Worm (Caenorhabditis elegans) whole organism, L4 larva: ENCODE measurements around the gene osm-9.

Source experiments
- F44E2.7 ChIP-seq: fragments of 200-800 bp; sonication (Bioruptor generic); IDR thresholded peaks from 2 replicates; pipeline ENCODE4 v2.1.2; 2022; ENCODE audit warnings: missing genetic modification characterization, missing compliant biosample characterization
- F49E8.2 ChIP-seq: sonication (generic microtip); optimal IDR thresholded peaks from 2 replicates; lab custom pipeline; 2016; ENCODE audit warnings: missing compliant biosample characterization, mild to moderate bottlenecking, missing genetic modification characterization, borderline replicate concordance
- Y48G9A.11 ChIP-seq: fragments of 200-800 bp; sonication (Bioruptor generic); IDR thresholded peaks from 2 replicates; pipeline ENCODE4 v1.3.6; 2022; ENCODE audit warnings: missing genetic modification reagents, missing genetic modification characterization, missing compliant biosample characterization
- aha-1 ChIP-seq: fragments of 150-350 bp; peaks from one replicate; lab custom pipeline; 2014; ENCODE audit warnings: missing biosample characterization, missing genetic modification characterization
- aly-2 ChIP-seq: sonication (generic microtip); optimal IDR thresholded peaks from 2 replicates; lab custom pipeline; 2018; ENCODE audit warnings: missing biosample characterization, missing genetic modification characterization
- ama-1 ChIP-seq: fragments of 150-350 bp; optimal IDR thresholded peaks from 2 replicates; lab custom pipeline; 2014; ENCODE audit warnings: inconsistent platforms, mixed read lengths
- arid-1 ChIP-seq: fragments of 200-800 bp; sonication (Bioruptor generic); conservative IDR thresholded peaks from 2 replicates; pipeline ENCODE4 v1.3.6; 2022; ENCODE audit warnings: missing genetic modification reagents, missing genetic modification characterization, missing compliant biosample characterization
- ceh-28 ChIP-seq: fragments of 150-350 bp; optimal IDR thresholded peaks from 2 replicates; lab custom pipeline; 2014; ENCODE audit warnings: missing biosample characterization, missing genetic modification reagents, missing genetic modification characterization
- ceh-82 ChIP-seq: sonication (generic microtip); optimal IDR thresholded peaks from 2 replicates; lab custom pipeline; 2017; ENCODE audit warnings: missing biosample characterization, missing genetic modification characterization
- ctbp-1 ChIP-seq: fragments of 200-800 bp; sonication (Bioruptor generic); IDR thresholded peaks from 2 replicates; pipeline ENCODE4 v1.3.6; 2022; ENCODE audit warnings: missing genetic modification reagents, missing genetic modification characterization, missing compliant biosample characterization
- dmd-6 ChIP-seq: fragments of 200-800 bp; sonication (Bioruptor generic); IDR thresholded peaks from 2 replicates; pipeline ENCODE4 v1.3.6; 2022; ENCODE audit warnings: missing genetic modification reagents, missing genetic modification characterization, missing compliant biosample characterization
- dpl-1 ChIP-seq: fragments of 150-350 bp; optimal IDR thresholded peaks from 2 replicates; lab custom pipeline; 2014; ENCODE audit warnings: missing biosample characterization, missing genetic modification reagents, missing genetic modification characterization
- duxl-1 ChIP-seq: sonication (generic microtip); optimal IDR thresholded peaks from 2 replicates; lab custom pipeline; 2016; ENCODE audit warnings: mild to moderate bottlenecking, missing genetic modification characterization, moderate library complexity, missing compliant biosample characterization; ENCODE audit not compliant: poor library complexity
- fkh-10 ChIP-seq: fragments of 150-350 bp; optimal IDR thresholded peaks from 2 replicates; lab custom pipeline; 2014; ENCODE audit warnings: missing biosample characterization, missing genetic modification reagents, missing genetic modification characterization
- hmg-1.1 ChIP-seq: fragments of 200-800 bp; sonication (Bioruptor generic); IDR thresholded peaks from 2 replicates; pipeline ENCODE4 v1.3.6; 2022; ENCODE audit warnings: missing genetic modification reagents, missing genetic modification characterization, missing compliant biosample characterization
- lin-1 ChIP-seq: fragments of 200-800 bp; sonication (Bioruptor generic); IDR thresholded peaks from 2 replicates; pipeline ENCODE4 v1.3.6; 2022; ENCODE audit warnings: missing genetic modification reagents, missing genetic modification characterization, missing compliant biosample characterization
- lin-38 ChIP-seq: fragments of 200-800 bp; sonication (Bioruptor generic); IDR thresholded peaks from 2 replicates; pipeline ENCODE4 v1.3.6; 2022; ENCODE audit warnings: missing genetic modification reagents, missing genetic modification characterization, missing compliant biosample characterization
- lsy-2 ChIP-seq, 2 experiments: fragments of 150-350 bp in 1 of 2; sonication (generic microtip) in 1 of 2; optimal IDR thresholded peaks; 2 replicates each; lab custom pipeline; 2014 to 2017; ENCODE audit warnings: missing biosample characterization in 2 of 2, missing genetic modification characterization in 2 of 2
- mdl-1 ChIP-seq, 2 experiments: fragments of 150-350 bp in 1 of 2; sonication (generic microtip) in 1 of 2; optimal IDR thresholded peaks; 2 replicates each; lab custom pipeline; 2014 to 2017; ENCODE audit warnings: missing biosample characterization in 2 of 2, missing genetic modification characterization in 2 of 2
- mes-2 ChIP-seq: sonication (generic microtip); optimal IDR thresholded peaks from 2 replicates; lab custom pipeline; 2016; ENCODE audit warnings: missing genotype, mild to moderate bottlenecking, missing genetic modification characterization, missing compliant biosample characterization; ENCODE audit not compliant: poor library complexity, severe bottlenecking
- mxl-3 ChIP-seq: fragments of 200-800 bp; sonication (Bioruptor generic); optimal IDR thresholded peaks from 2 replicates; lab custom pipeline; 2018; ENCODE audit warnings: mild to moderate bottlenecking, missing genetic modification characterization, missing compliant biosample characterization
- php-3 ChIP-seq: fragments of 200-800 bp; sonication (Bioruptor generic); IDR thresholded peaks from 2 replicates; pipeline ENCODE4 v1.3.6; 2022; ENCODE audit warnings: missing genetic modification reagents, missing genetic modification characterization, missing compliant biosample characterization
- pqm-1 ChIP-seq: sonication (generic microtip); optimal IDR thresholded peaks from 2 replicates; lab custom pipeline; 2017; ENCODE audit warnings: missing biosample characterization, missing genetic modification characterization
- saeg-2 ChIP-seq: fragments of 200-800 bp; sonication (Bioruptor generic); IDR thresholded peaks from 2 replicates; pipeline ENCODE4 v1.3.6; 2022; ENCODE audit warnings: missing genetic modification reagents, missing genetic modification characterization, missing compliant biosample characterization
- skn-1 ChIP-seq: fragments of 150-350 bp; optimal IDR thresholded peaks from 2 replicates; lab custom pipeline; 2014; ENCODE audit warnings: missing biosample characterization, missing genetic modification characterization
- snpc-1.2 ChIP-seq: fragments of 200-800 bp; sonication (Bioruptor generic); IDR thresholded peaks from 2 replicates; pipeline ENCODE4 v1.3.6; 2022; ENCODE audit warnings: missing genetic modification reagents, missing genetic modification characterization, missing compliant biosample characterization
- spr-3 ChIP-seq: fragments of 200-800 bp; sonication (Bioruptor generic); optimal IDR thresholded peaks from 2 replicates; lab custom pipeline; 2018; ENCODE audit warnings: mild to moderate bottlenecking, missing genetic modification characterization, missing compliant biosample characterization
- unc-62 ChIP-seq, 3 experiments: fragments of 150-350 bp in 1 of 3; sonication (generic microtip); optimal IDR thresholded peaks in 2 of 3; peaks in 1 of 3; 1 replicate in 1 of 3; 2 replicates in 2 of 3; lab custom pipeline; 2014 to 2017; ENCODE audit warnings: missing biosample characterization in 3 of 3, missing genetic modification characterization in 3 of 3, missing genetic modification reagents in 3 of 3, missing genotype in 1 of 3
- vab-7 ChIP-seq: fragments of 200-800 bp; sonication (Bioruptor generic); IDR thresholded peaks from 2 replicates; pipeline ENCODE4 v1.3.6; 2022; ENCODE audit warnings: missing genetic modification reagents, missing genetic modification characterization, missing compliant biosample characterization
- zag-1 ChIP-seq: fragments of 150-350 bp; optimal IDR thresholded peaks from 2 replicates; lab custom pipeline; 2014; ENCODE audit warnings: missing biosample characterization, missing genetic modification characterization
- zfp-2 ChIP-seq: sonication (generic microtip); optimal IDR thresholded peaks from 2 replicates; lab custom pipeline; 2016; ENCODE audit warnings: mild to moderate bottlenecking, missing genetic modification characterization, missing compliant biosample characterization
- zfp-3 ChIP-seq: fragments of 200-800 bp; sonication (Bioruptor generic); conservative IDR thresholded peaks from 2 replicates; pipeline ENCODE4 v1.3.6; 2022; ENCODE audit warnings: missing genetic modification reagents, missing genetic modification characterization, missing compliant biosample characterization
- ztf-7 ChIP-seq: fragments of 150-350 bp; optimal IDR thresholded peaks from 2 replicates; lab custom pipeline; 2014; ENCODE audit warnings: missing biosample characterization, missing genetic modification characterization

The osm-9 gene

ce11 chrIV:3539253-3539652, 18.0 kb downstream of the osm-9 start:
- no peak for TF ChIP-seq pqm-1 (tag; lab: Kevin White, UChicago)
- TF ChIP-seq lin-38 (GFP tag; lab: Robert Waterston, UW), result peak; percentile 69
- no peak for TF ChIP-seq ceh-28
- TF ChIP-seq F44E2.7, result no peak
- TF ChIP-seq ama-1 (lab: Kevin White, UChicago), result no peak
- no peak for TF ChIP-seq hmg-1.1 (GFP tag; lab: Robert Waterston, UW)
- TF ChIP-seq ceh-82, result no peak
- TF ChIP-seq mdl-1 (tag; optimal IDR thresholded peaks at IDR 0.05; lab: Kevin White, UChicago), result no peak
- TF ChIP-seq aly-2 (tag; lab: Kevin White, UChicago), result no peak
- TF ChIP-seq Y48G9A.11, result no peak
- no peak for TF ChIP-seq vab-7 (GFP tag; lab: Robert Waterston, UW)
- peak; percentile 11 for TF ChIP-seq dpl-1 (GFP tag; lab: Kevin White, UChicago)
- no peak for TF ChIP-seq saeg-2 (GFP tag; lab: Robert Waterston, UW)
- no peak for TF ChIP-seq zfp-3 (GFP tag; lab: Robert Waterston, UW)
- no peak for TF ChIP-seq mxl-3 (GFP tag; lab: Kevin White, UChicago)

ce11 chrIV:3532989-3533388, 24.2 kb downstream of the osm-9 start:
- TF ChIP-seq arid-1 (GFP tag; lab: Robert Waterston, UW) (no peak), mes-2 (tag; lab: Kevin White, UChicago) (peak; percentile 18), aha-1 (tag; lab: Kevin White, UChicago) (peak; percentile 72), dpl-1 (GFP tag; lab: Kevin White, UChicago) (peak; percentile 34), lin-38 (GFP tag; lab: Robert Waterston, UW) (peak; percentile 73), spr-3 (GFP tag; lab: Kevin White, UChicago) (no peak), lsy-2 (tag; optimal IDR thresholded peaks at IDR 0.05; lab: Kevin White, UChicago) (peak in 1 of 2 experiments; percentile 37)

DNA sequence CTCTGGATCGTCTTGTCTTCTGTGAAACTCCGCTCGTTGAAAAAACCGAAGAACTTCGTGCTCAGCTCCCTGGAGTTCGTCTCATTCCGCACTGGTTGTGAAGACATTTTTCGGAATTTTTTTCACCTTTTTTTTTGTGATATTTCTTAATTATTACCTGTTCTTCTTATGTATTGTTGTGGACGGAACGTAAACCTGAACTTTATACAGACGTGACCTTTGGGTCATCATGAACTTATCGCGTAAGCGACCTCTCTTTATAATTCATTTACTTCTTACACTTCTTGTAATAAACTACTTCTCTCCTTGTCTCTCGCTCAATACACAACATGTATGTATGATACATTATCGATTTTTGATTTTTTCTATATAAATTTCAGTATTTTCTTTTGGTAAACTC, 25.1 kb downstream of the osm-9 start, which contains the start of gene M57.1:
Gene M57.1, plus strand, starts transcription at position 301 of the 400 bp plus-strand sequence.
- TF ChIP-seq php-3 (no peak), dmd-6 (GFP tag; lab: Robert Waterston, UW) (no peak), ctbp-1 (no peak), lin-1 (GFP tag; lab: Robert Waterston, UW) (no peak), ztf-7 (tag; lab: Kevin White, UChicago) (no peak), pqm-1 (tag; lab: Kevin White, UChicago) (no peak), F49E8.2 (tag; lab: Kevin White, UChicago) (no peak), snpc-1.2 (GFP tag; lab: Robert Waterston, UW) (no peak), fkh-10 (no peak), zag-1 (tag; lab: Kevin White, UChicago) (no peak), skn-1 (tag; lab: Kevin White, UChicago) (no peak), ceh-28 (no peak), lsy-2 (tag; optimal IDR thresholded peaks at IDR 0.05; lab: Kevin White, UChicago) (no peak)

- TF ChIP-seq arid-1 (GFP tag; lab: Robert Waterston, UW) (no peak), ceh-28 (peak; percentile 92)
Observed at ce11 chrIV:3531535-3531934, 25.7 kb downstream of the osm-9 start.

ce11 chrIV:3527878-3528277, 29.4 kb downstream of the osm-9 start:
- TF ChIP-seq duxl-1, result no peak
- TF ChIP-seq unc-62 (GFP tag; optimal IDR thresholded peaks at IDR 0.05 in 1 of 2; lab: Kevin White, UChicago), result peak in 1 of 2 experiments; percentile 40
- TF ChIP-seq unc-62 (tag; optimal IDR thresholded peaks at IDR 0.05; lab: Kevin White, UChicago), result no peak
- TF ChIP-seq zfp-2 (tag; lab: Kevin White, UChicago), result no peak
- peak; percentile 67 for TF ChIP-seq ceh-28
